Worm (Caenorhabditis elegans) whole organism, young adult: ENCODE results near the gene sws-1.

Source experiments
- B0035.1 ChIP-seq: sonication (generic microtip); optimal IDR thresholded peaks from 2 replicates; lab custom pipeline; 2016; ENCODE audit warnings: missing genetic modification characterization, mild to moderate bottlenecking, missing compliant biosample characterization, missing genotype, missing genetic modification reagents
- B0336.3 ChIP-seq: fragments of 200-800 bp; sonication (Bioruptor generic); IDR thresholded peaks from 2 replicates; pipeline ENCODE4 v1.3.6; 2022; ENCODE audit warnings: missing genetic modification characterization, missing compliant biosample characterization
- D2030.7 ChIP-seq: fragments of 200-800 bp; sonication (Bioruptor generic); IDR thresholded peaks from 2 replicates; pipeline ENCODE4 v1.3.6; 2022; ENCODE audit warnings: missing genetic modification reagents, missing genetic modification characterization, missing compliant biosample characterization
- F33H1.4 ChIP-seq: fragments of 200-800 bp; sonication (Bioruptor generic); IDR thresholded peaks from 2 replicates; pipeline ENCODE4 v1.3.6; 2022; ENCODE audit warnings: missing genetic modification reagents, missing genetic modification characterization, missing compliant biosample characterization
- F37B4.10 ChIP-seq: fragments of 200-800 bp; sonication (Bioruptor generic); IDR thresholded peaks from 2 replicates; pipeline ENCODE4 v1.3.6; 2022; ENCODE audit warnings: missing genetic modification characterization, missing compliant biosample characterization
- F49E8.2 ChIP-seq: sonication (generic microtip); optimal IDR thresholded peaks from 3 replicates; lab custom pipeline; 2017; ENCODE audit warnings: missing genetic modification characterization, mild to moderate bottlenecking, missing compliant biosample characterization, antibody characterized with exemption, moderate library complexity; ENCODE audit not compliant: insufficient read depth
- K11D2.4 ChIP-seq: fragments of 200-800 bp; sonication (Bioruptor generic); IDR thresholded peaks from 2 replicates; pipeline ENCODE4 v1.3.6; 2022; ENCODE audit warnings: missing genetic modification reagents, missing genetic modification characterization, missing compliant biosample characterization
- Y53G8AR.9 ChIP-seq: fragments of 200-800 bp; sonication (Bioruptor generic); conservative IDR thresholded peaks from 2 replicates; pipeline ENCODE4 v1.3.6; 2022; ENCODE audit warnings: missing genetic modification reagents, missing genetic modification characterization, missing compliant biosample characterization
- Y56A3A.18 ChIP-seq: fragments of 200-800 bp; sonication (Bioruptor generic); IDR thresholded peaks from 2 replicates; pipeline ENCODE4 v1.3.6; 2022; ENCODE audit warnings: missing genetic modification reagents, missing genetic modification characterization, missing compliant biosample characterization
- Y67H2A.10 ChIP-seq: fragments of 200-800 bp; sonication (Bioruptor generic); conservative IDR thresholded peaks from 2 replicates; pipeline ENCODE4 v1.3.6; 2022; ENCODE audit warnings: missing genetic modification reagents, missing genetic modification characterization, missing compliant biosample characterization
- Y95B8A.8 ChIP-seq: fragments of 200-800 bp; sonication (Bioruptor generic); IDR thresholded peaks from 2 replicates; pipeline ENCODE4 v1.3.6; 2022; ENCODE audit warnings: missing genetic modification reagents, missing genetic modification characterization, missing compliant biosample characterization
- bed-1 ChIP-seq: fragments of 200-800 bp; sonication (Bioruptor generic); IDR thresholded peaks from 2 replicates; pipeline ENCODE4 v1.3.6; 2022; ENCODE audit warnings: missing genetic modification reagents, missing genetic modification characterization, missing compliant biosample characterization
- ccch-3 ChIP-seq: fragments of 200-800 bp; sonication (Bioruptor generic); optimal IDR thresholded peaks from 2 replicates; lab custom pipeline; 2018; ENCODE audit warnings: mild to moderate bottlenecking, missing genetic modification characterization, missing compliant biosample characterization
- cebp-2 ChIP-seq: fragments of 200-800 bp; sonication (Bioruptor generic); IDR thresholded peaks from 2 replicates; pipeline ENCODE4 v1.3.6; 2022; ENCODE audit warnings: missing genetic modification characterization, missing compliant biosample characterization
- ceh-58 ChIP-seq: fragments of 200-800 bp; sonication (Bioruptor generic); IDR thresholded peaks from 2 replicates; pipeline ENCODE4 v1.3.6; 2022; ENCODE audit warnings: missing genetic modification characterization, missing compliant biosample characterization
- ceh-91 ChIP-seq: fragments of 200-800 bp; sonication (Bioruptor generic); IDR thresholded peaks from 2 replicates; pipeline ENCODE4 v1.3.6; 2022; ENCODE audit warnings: missing genetic modification reagents, missing genetic modification characterization, missing compliant biosample characterization
- dox-1 ChIP-seq: fragments of 200-800 bp; sonication (Bioruptor generic); IDR thresholded peaks from 2 replicates; pipeline ENCODE4 v1.3.6; 2022; ENCODE audit warnings: missing genetic modification reagents, missing genetic modification characterization, missing compliant biosample characterization
- dpff-1 ChIP-seq: sonication (generic microtip); optimal IDR thresholded peaks from 2 replicates; lab custom pipeline; 2017; ENCODE audit warnings: mild to moderate bottlenecking, missing genetic modification characterization, missing compliant biosample characterization
- efl-1 ChIP-seq: fragments of 150-350 bp; optimal IDR thresholded peaks from 2 replicates; lab custom pipeline; 2014; ENCODE audit warnings: missing biosample characterization, missing genetic modification reagents, missing genetic modification characterization
- egrh-3 ChIP-seq: fragments of 200-800 bp; sonication (Bioruptor generic); IDR thresholded peaks from 2 replicates; pipeline ENCODE4 v1.3.6; 2022; ENCODE audit warnings: missing genetic modification reagents, missing genetic modification characterization, missing compliant biosample characterization
- ets-4 ChIP-seq: fragments of 200-800 bp; sonication (Bioruptor generic); optimal IDR thresholded peaks from 2 replicates; lab custom pipeline; 2018; ENCODE audit warnings: mild to moderate bottlenecking, missing genetic modification characterization, missing compliant biosample characterization
- let-526 ChIP-seq: fragments of 200-800 bp; sonication (Bioruptor generic); IDR thresholded peaks from 2 replicates; pipeline ENCODE4 v1.3.6; 2022; ENCODE audit warnings: missing genetic modification reagents, missing genetic modification characterization, missing compliant biosample characterization
- lin-26 ChIP-seq: fragments of 200-800 bp; sonication (Bioruptor generic); IDR thresholded peaks from 2 replicates; pipeline ENCODE4 v1.3.6; 2022; ENCODE audit warnings: missing genetic modification reagents, missing genetic modification characterization, missing compliant biosample characterization
- lin-54 ChIP-seq: fragments of 200-800 bp; sonication (Bioruptor generic); optimal IDR thresholded peaks from 2 replicates; lab custom pipeline; 2018; ENCODE audit warnings: mild to moderate bottlenecking, missing genetic modification characterization, missing compliant biosample characterization
- lir-1 ChIP-seq: fragments of 200-800 bp; sonication (Bioruptor generic); conservative IDR thresholded peaks from 2 replicates; pipeline ENCODE4 v1.3.6; 2022; ENCODE audit warnings: missing genetic modification reagents, missing genetic modification characterization, missing compliant biosample characterization
- lsl-1 ChIP-seq: fragments of 200-800 bp; sonication (Bioruptor generic); optimal IDR thresholded peaks from 2 replicates; lab custom pipeline; 2018; ENCODE audit warnings: mild to moderate bottlenecking, missing genetic modification characterization, moderate library complexity, missing compliant biosample characterization
- madf-3 ChIP-seq: fragments of 200-800 bp; sonication (Bioruptor generic); IDR thresholded peaks from 2 replicates; pipeline ENCODE4 v1.3.6; 2022; ENCODE audit warnings: missing genetic modification reagents, missing genetic modification characterization, missing compliant biosample characterization
- madf-6 ChIP-seq: fragments of 200-800 bp; sonication (Bioruptor generic); IDR thresholded peaks from 2 replicates; pipeline ENCODE4 v1.3.6; 2022; ENCODE audit warnings: missing genetic modification reagents, missing genetic modification characterization, missing compliant biosample characterization
- madf-8 ChIP-seq: fragments of 200-800 bp; sonication (Bioruptor generic); conservative IDR thresholded peaks from 2 replicates; pipeline ENCODE4 v1.3.6; 2022; ENCODE audit warnings: missing genetic modification reagents, missing genetic modification characterization, missing compliant biosample characterization
- mel-28 ChIP-seq: sonication (generic microtip); optimal IDR thresholded peaks from 2 replicates; lab custom pipeline; 2016; ENCODE audit warnings: borderline replicate concordance, mild to moderate bottlenecking, missing genetic modification characterization, missing compliant biosample characterization
- mxl-1 ChIP-seq: sonication (generic microtip); optimal IDR thresholded peaks from 2 replicates; lab custom pipeline; 2016; ENCODE audit warnings: missing genetic modification characterization, missing compliant biosample characterization
- nfyb-1 ChIP-seq: fragments of 200-800 bp; sonication (Bioruptor generic); IDR thresholded peaks from 2 replicates; pipeline ENCODE4 v1.3.6; 2022; ENCODE audit warnings: missing genetic modification reagents, missing genetic modification characterization, missing compliant biosample characterization
- nhr-80 ChIP-seq: sonication (generic microtip); optimal IDR thresholded peaks from 2 replicates; lab custom pipeline; 2016; ENCODE audit warnings: missing genetic modification characterization, missing compliant biosample characterization
- pbrm-1 ChIP-seq: fragments of 200-800 bp; sonication (Bioruptor generic); IDR thresholded peaks from 2 replicates; pipeline ENCODE4 v1.3.6; 2022; ENCODE audit warnings: missing genetic modification reagents, missing genetic modification characterization, missing compliant biosample characterization
- rec-8 ChIP-seq, 2 experiments: sonication (generic microtip); optimal IDR thresholded peaks; 2 replicates each; lab custom pipeline; 2016; ENCODE audit warnings: mild to moderate bottlenecking in 2 of 2, missing genetic modification characterization in 2 of 2, missing genetic modification reagents in 2 of 2, missing genotype in 2 of 2, missing biosample characterization in 1 of 2, missing compliant biosample characterization in 1 of 2, moderate library complexity in 1 of 2
- repo-1 ChIP-seq: sonication (generic microtip); optimal IDR thresholded peaks from 2 replicates; lab custom pipeline; 2017; ENCODE audit warnings: mild to moderate bottlenecking, missing genetic modification characterization, missing compliant biosample characterization
- sea-2 ChIP-seq: fragments of 200-800 bp; sonication (Bioruptor generic); IDR thresholded peaks from 2 replicates; pipeline ENCODE4 v1.3.6; 2022; ENCODE audit warnings: missing genetic modification characterization, missing compliant biosample characterization
- xnd-1 ChIP-seq: sonication (generic microtip); optimal IDR thresholded peaks from 2 replicates; lab custom pipeline; 2016; ENCODE audit warnings: missing genotype, missing genetic modification reagents, missing genetic modification characterization, missing compliant biosample characterization
- zfh-2 ChIP-seq: fragments of 200-800 bp; sonication (Bioruptor generic); conservative IDR thresholded peaks from 2 replicates; pipeline ENCODE4 v1.3.6; 2022; ENCODE audit warnings: missing genetic modification reagents, missing genetic modification characterization, missing compliant biosample characterization
- ztf-22 ChIP-seq: fragments of 200-800 bp; sonication (Bioruptor generic); optimal IDR thresholded peaks from 2 replicates; lab custom pipeline; 2018; ENCODE audit warnings: mild to moderate bottlenecking, missing genetic modification characterization, moderate library complexity, missing compliant biosample characterization
- ztf-28 ChIP-seq: fragments of 200-800 bp; sonication (Bioruptor generic); IDR thresholded peaks from 2 replicates; pipeline ENCODE4 v1.3.6; 2022; ENCODE audit warnings: missing genetic modification reagents, missing genetic modification characterization, missing compliant biosample characterization
- ztf-6 ChIP-seq: fragments of 200-800 bp; sonication (Bioruptor generic); IDR thresholded peaks from 2 replicates; pipeline ENCODE4 v1.3.6; 2022; ENCODE audit warnings: missing genetic modification reagents, missing genetic modification characterization, missing compliant biosample characterization

sws-1 gene

ce11 chrV:18980091-18980490 is 1.2 kb downstream of the sws-1 start:
- TF ChIP-seq K11D2.4, result 0 out of 2 replicates have a peak, but pooled peaks have one; percentile 9
- peak; percentile 8; the same call in 1 of the 2 replicates for TF ChIP-seq madf-3 (GFP tag; lab: Robert Waterston, UW)
- TF ChIP-seq let-526 (GFP tag; lab: Robert Waterston, UW), result 0 out of 2 replicates have a peak, but pooled peaks have one; percentile 17
- 0 out of 2 replicates have a peak, but pooled peaks have one; percentile 22 for TF ChIP-seq F33H1.4 (GFP tag; lab: Robert Waterston, UW)
- TF ChIP-seq madf-6, result 0 out of 2 replicates have a peak, but pooled peaks have one; percentile 15
- 0 out of 2 replicates have a peak, but pooled peaks have one; percentile 22 for TF ChIP-seq lin-26 (GFP tag; lab: Robert Waterston, UW)
- TF ChIP-seq bed-1 (GFP tag; lab: Robert Waterston, UW), result 0 out of 2 replicates have a peak, but pooled peaks have one; percentile 25
- TF ChIP-seq, all 124 proteins: peak for 7; not testable (repeated sequence) for 117

- no peak for TF ChIP-seq egrh-3 (GFP tag; lab: Robert Waterston, UW)
- peak; percentile 60 for TF ChIP-seq nhr-80
Observed at ce11 chrV:18978301-18978700, 3.0 kb downstream of the sws-1 start.

ce11 chrV:18977876-18978275 is 3.4 kb downstream of the sws-1 start, which contains the start of gene Y39B6A.41:
Y39B6A.41 (minus strand) TSS chrV:18977976.
- no peak for TF ChIP-seq zfh-2 (GFP tag; lab: Robert Waterston, UW)
- TF ChIP-seq cebp-2 (GFP tag; lab: Robert Waterston, UW), result no peak
- no peak for TF ChIP-seq egrh-3 (GFP tag; lab: Robert Waterston, UW)
- TF ChIP-seq ccch-3 (GFP tag; lab: Kevin White, UChicago), result no peak
- TF ChIP-seq ceh-58, result no peak
- TF ChIP-seq B0035.1 (tag; lab: Kevin White, UChicago), result no peak
- no peak for TF ChIP-seq F37B4.10
- no peak for TF ChIP-seq lir-1 (GFP tag; lab: Robert Waterston, UW)
- TF ChIP-seq nfyb-1, result no peak
- TF ChIP-seq efl-1, result no peak
- TF ChIP-seq nhr-80, result no peak

- no peak for TF ChIP-seq cebp-2 (GFP tag; lab: Robert Waterston, UW)
- TF ChIP-seq B0336.3, result no peak
- TF ChIP-seq dpff-1 (tag; lab: Kevin White, UChicago), result no peak
- TF ChIP-seq rec-8 (tag; optimal IDR thresholded peaks at IDR 0.05; lab: Kevin White, UChicago), result no peak
- TF ChIP-seq ztf-22 (GFP tag; lab: Kevin White, UChicago), result no peak
- no peak for TF ChIP-seq Y56A3A.18 (GFP tag; lab: Robert Waterston, UW)
- TF ChIP-seq Y53G8AR.9, result no peak
- TF ChIP-seq Y95B8A.8 (GFP tag; lab: Robert Waterston, UW), result no peak
- no peak for TF ChIP-seq lin-26 (GFP tag; lab: Robert Waterston, UW)
- TF ChIP-seq F33H1.4 (GFP tag; lab: Robert Waterston, UW), result no peak
- no peak for TF ChIP-seq ets-4 (GFP tag; lab: Kevin White, UChicago)
- no peak for TF ChIP-seq ztf-28
- no peak for TF ChIP-seq mel-28
- TF ChIP-seq ztf-6 (GFP tag; lab: Robert Waterston, UW), result no peak
- TF ChIP-seq Y67H2A.10 (GFP tag; lab: Robert Waterston, UW), result no peak
- no peak for TF ChIP-seq dox-1 (GFP tag; lab: Robert Waterston, UW)
- no peak for TF ChIP-seq B0035.1 (tag; lab: Kevin White, UChicago)
Observed at ce11 chrV:18976539-18976938, 4.7 kb downstream of the sws-1 start.

ce11 chrV:18969590-18970105 is 11.6 kb downstream of the sws-1 start, which contains the start of gene Y39B6A.42:
Y39B6A.42 (minus strand) TSS chrV:18969640.
- TF ChIP-seq mxl-1 (tag; lab: Kevin White, UChicago) (no peak), ceh-91 (peak; percentile 34; the same call in 1 of the 2 replicates), xnd-1 (tag; lab: Kevin White, UChicago) (peak; percentile 72), efl-1 (peak; percentile 34), F33H1.4 (GFP tag; lab: Robert Waterston, UW) (peak; percentile 82), pbrm-1 (GFP tag; lab: Robert Waterston, UW) (no peak), repo-1 (tag; lab: Kevin White, UChicago) (no peak), sea-2 (GFP tag; lab: Robert Waterston, UW) (no peak), lsl-1 (GFP tag; lab: Kevin White, UChicago) (peak; percentile 84), madf-6 (peak; percentile 87), F49E8.2 (tag; lab: Kevin White, UChicago) (peak; percentile 55), madf-8 (GFP tag; lab: Robert Waterston, UW) (peak; percentile 53), lin-54 (GFP tag; lab: Kevin White, UChicago) (no peak), D2030.7 (GFP tag; lab: Robert Waterston, UW) (0 out of 2 replicates have a peak, but pooled peaks have one; percentile 30)
